Fruit fly (Drosophila melanogaster): ENCODE results near the gene pigs.

pigs gene

DNA sequence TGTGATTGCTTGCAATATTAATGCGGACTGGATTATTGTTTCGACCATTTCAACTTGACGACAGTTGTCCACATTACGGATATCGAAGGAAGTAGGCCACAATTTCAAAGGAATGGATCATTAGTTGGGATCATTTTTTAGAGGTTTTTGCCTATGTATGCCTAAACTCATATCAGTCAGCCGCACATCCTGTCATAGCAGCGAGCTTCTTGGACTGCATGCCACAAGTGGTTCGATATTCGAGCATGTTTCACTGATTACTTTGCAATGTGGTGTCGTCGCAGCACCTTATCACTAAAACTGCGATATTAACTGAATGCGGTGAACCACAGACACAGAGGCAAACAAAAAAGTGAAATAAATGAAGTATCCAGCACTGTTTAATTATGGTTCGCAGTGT is 64.1 kb downstream of the pigs start:
- TF ChIP-seq CG34367 (tag; optimal IDR thresholded peaks at IDR 0.05) (no peak), gl (tag; optimal IDR thresholded peaks at IDR 0.05) (no peak), Ets98B (GFP tag; IDR thresholded peaks at IDR 0.05) (no peak)

DNA sequence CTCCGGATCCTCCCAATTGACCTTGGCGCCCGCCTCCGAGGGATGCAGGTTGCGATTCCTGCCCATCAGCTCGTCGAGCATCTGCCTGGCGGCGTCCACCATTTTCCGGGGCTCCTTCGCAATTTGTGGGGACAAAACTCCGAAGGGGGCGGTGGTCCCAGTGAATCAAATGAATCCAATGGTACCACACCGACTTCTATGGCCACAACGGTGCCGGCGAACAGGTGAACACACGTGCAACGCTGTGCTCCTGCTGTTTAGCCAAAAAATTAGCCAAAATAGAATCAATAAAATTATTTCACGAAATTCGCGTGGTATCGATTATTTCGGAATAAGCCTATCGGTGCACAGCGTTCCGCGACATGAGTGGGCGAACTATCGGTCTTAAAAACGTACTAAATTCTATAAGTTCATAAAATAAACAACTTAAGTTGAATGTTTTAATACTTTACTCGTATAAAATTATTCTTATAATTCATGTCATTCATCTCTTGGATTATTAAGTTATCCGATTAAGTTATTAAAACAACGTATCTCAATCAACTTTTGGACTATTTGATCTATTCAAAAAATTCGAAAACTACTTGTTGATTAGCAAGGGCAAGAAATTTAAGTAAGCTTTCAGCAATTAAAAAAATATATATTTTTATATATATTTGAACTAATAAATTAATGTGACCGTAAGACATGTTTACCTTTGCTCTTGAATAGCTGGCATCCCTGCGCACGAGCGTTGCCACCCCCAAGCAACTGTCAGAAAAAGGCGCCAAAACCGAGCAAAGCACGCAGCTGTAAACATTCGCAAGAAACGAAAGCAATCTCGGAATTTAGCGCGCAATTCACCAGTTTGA is 74.0 kb downstream of the pigs start, which contains the start of the genes CG3198 and Mcm6:
Gene CG3198 (minus strand): TSS at position 337 of the 851 bp plus-strand sequence.
Gene Mcm6 (plus strand): TSS at position 751 of the 851 bp plus-strand sequence.
- TF ChIP-seq Pif1B (GFP tag; optimal IDR thresholded peaks at IDR 0.05) = no peak
- 0 out of 3 replicates have a peak, but pooled peaks have one; percentile 16 for TF ChIP-seq CG4496 (GFP tag; IDR thresholded peaks at IDR 0.05)
- TF ChIP-seq CG34367 (tag; optimal IDR thresholded peaks at IDR 0.05) = no peak

DNA sequence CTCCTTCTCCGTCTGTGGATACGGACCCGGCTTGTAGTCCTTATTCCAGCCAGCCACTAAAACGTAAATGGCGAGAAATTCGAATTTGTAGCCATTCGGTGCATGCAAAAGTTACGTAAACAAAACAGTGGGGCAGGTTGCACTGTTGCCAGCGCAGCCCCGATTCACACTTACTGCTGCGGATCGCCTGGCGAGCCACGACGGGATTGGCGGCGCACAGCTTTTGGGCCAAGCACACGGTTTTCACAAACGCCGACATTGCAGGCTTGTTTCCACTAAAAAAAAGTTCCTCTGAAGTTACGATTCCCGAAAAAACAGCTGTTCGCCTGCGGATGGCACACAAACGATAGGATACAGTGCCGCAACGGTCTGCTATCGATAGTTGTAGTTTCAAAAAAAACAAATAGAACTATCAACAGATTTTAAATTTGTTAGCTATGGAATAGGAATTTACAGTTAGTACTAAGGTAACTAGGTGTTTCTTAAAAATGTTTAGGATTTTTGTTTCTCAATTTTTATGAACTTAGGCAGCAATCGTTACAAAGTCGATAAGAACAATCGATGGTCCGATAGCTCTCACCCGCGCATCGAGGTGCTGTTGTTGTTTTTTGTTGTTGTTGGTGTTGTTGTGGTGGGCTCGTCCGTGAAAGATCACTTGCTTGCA is 78.1 kb downstream of the pigs start, which contains the start of gene Fum1:
Gene Fum1 (plus strand): TSS at position 599 of the 664 bp plus-strand sequence.
- no peak for TF ChIP-seq CG8301 (tag; optimal IDR thresholded peaks at IDR 0.05)
- TF ChIP-seq CG12605 (GFP tag; IDR thresholded peaks at IDR 0.05) = no peak
- TF ChIP-seq D1 (tag; optimal IDR thresholded peaks at IDR 0.05) = no peak
- TF ChIP-seq CG14655 (GFP tag; optimal IDR thresholded peaks at IDR 0.05) = no peak
- TF ChIP-seq CG8159 (tag; optimal IDR thresholded peaks at IDR 0.05) = no peak
- TF ChIP-seq fd96Ca (GFP tag; IDR thresholded peaks at IDR 0.05) = no peak
- TF ChIP-seq CG13204 (GFP tag; optimal IDR thresholded peaks at IDR 0.05) = no peak
- TF ChIP-seq CG4496 (GFP tag; IDR thresholded peaks at IDR 0.05) = no peak
- TF ChIP-seq CG34367 (tag; optimal IDR thresholded peaks at IDR 0.05) = no peak
- TF ChIP-seq CG17806 (tag; optimal IDR thresholded peaks at IDR 0.05) = no peak

DNA sequence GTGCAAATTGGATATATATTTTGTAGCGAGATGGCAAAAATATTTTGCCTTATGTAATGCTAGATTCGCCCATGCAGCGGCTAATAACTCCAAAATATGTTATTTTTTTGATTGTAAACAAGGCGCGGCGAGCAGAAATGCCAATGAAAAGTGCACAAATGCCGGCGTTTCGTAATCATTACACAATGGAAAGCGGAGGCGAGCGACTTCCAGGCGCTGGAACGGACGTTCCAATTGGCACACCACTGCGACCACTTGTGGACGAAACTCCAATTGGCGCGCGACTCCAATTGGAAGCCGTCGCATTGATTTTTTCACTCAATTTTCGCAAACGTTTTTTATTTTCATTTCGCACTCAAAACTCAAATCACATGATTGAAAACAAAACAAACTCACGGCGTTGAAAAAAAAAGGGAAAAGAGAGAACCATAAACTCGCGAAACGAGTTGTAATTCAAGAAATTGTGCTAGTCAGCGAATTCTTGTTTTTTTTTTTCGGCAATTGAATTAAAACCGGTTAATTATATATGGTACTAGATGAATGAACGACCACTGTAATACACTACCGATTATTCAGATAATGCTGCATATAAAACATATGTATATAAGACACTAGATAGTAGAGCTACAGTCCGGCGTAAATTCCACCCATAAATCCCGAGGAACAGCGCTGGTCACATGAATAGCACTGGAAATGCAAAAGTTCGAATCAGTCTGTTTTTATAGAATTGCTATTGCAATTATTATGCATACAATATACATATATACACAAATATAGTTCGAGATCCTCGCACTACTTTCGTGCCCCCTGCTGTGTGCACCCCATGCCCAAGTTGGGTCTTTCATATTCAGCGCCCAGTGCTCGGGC is 79.0 kb downstream of the pigs start, which contains the start of gene ND-ASHI:
Gene ND-ASHI (minus strand): TSS at position 484 of the 867 bp plus-strand sequence.
- TF ChIP-seq EcR (GFP tag; optimal IDR thresholded peaks at IDR 0.05) (peak; percentile 61), fd96Ca (GFP tag; IDR thresholded peaks at IDR 0.05) (peak; percentile 98), CG17806 (tag; optimal IDR thresholded peaks at IDR 0.05) (peak; percentile 95), CG14655 (GFP tag; optimal IDR thresholded peaks at IDR 0.05) (peak; percentile 97), Snoo (tag; optimal IDR thresholded peaks at IDR 0.05) (peak; percentile 96), CG34367 (tag; optimal IDR thresholded peaks at IDR 0.05) (peak; percentile 97), CG32121 (GFP tag; IDR thresholded peaks at IDR 0.05) (peak; percentile 97), rn (GFP tag; IDR thresholded peaks at IDR 0.05) (peak; percentile 92), CG4496 (GFP tag; IDR thresholded peaks at IDR 0.05) (peak; percentile 99), CG12605 (GFP tag; IDR thresholded peaks at IDR 0.05) (peak; percentile 97), Ets98B (GFP tag; IDR thresholded peaks at IDR 0.05) (peak; percentile 98), D1 (tag; optimal IDR thresholded peaks at IDR 0.05) (no peak), CG9948 (tag; optimal IDR thresholded peaks at IDR 0.05) (peak; percentile 95), Pif1A (GFP tag; optimal IDR thresholded peaks at IDR 0.05) (peak; percentile 97), gl (tag; optimal IDR thresholded peaks at IDR 0.05) (peak; percentile 92), Pif1B (GFP tag; optimal IDR thresholded peaks at IDR 0.05) (peak; percentile 96), CG8159 (tag; optimal IDR thresholded peaks at IDR 0.05) (peak; percentile 96), CG15710 (tag; optimal IDR thresholded peaks at IDR 0.05) (peak; percentile 97), CG8301 (tag; optimal IDR thresholded peaks at IDR 0.05) (peak; percentile 97), CG13204 (GFP tag; optimal IDR thresholded peaks at IDR 0.05) (peak; percentile 93), CG10348 (GFP tag; IDR thresholded peaks at IDR 0.05) (peak; percentile 89)

DNA sequence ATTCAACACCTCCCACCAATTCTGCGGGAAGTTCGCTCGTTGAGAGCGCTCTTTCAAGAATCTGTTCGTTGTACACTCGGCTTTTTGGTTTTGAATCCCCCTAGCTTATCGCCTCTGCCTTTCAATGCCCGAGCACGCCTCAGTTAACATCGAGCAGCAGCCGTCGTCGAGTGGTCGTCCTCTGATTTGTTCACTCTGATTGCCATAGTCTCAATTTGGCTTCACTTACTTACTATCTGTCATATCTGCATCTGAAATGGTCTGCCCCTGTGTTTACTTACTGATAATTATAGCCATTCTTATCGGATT is 79.6 kb downstream of the pigs start:
- TF ChIP-seq EcR (GFP tag; optimal IDR thresholded peaks at IDR 0.05) = peak; percentile 43
- no peak for TF ChIP-seq CG32121 (GFP tag; IDR thresholded peaks at IDR 0.05)
- no peak for TF ChIP-seq CG15710 (tag; optimal IDR thresholded peaks at IDR 0.05)
- no peak for TF ChIP-seq CG17806 (tag; optimal IDR thresholded peaks at IDR 0.05)
- no peak for TF ChIP-seq CG12605 (GFP tag; IDR thresholded peaks at IDR 0.05)
- TF ChIP-seq CG8159 (tag; optimal IDR thresholded peaks at IDR 0.05) = no peak

DNA sequence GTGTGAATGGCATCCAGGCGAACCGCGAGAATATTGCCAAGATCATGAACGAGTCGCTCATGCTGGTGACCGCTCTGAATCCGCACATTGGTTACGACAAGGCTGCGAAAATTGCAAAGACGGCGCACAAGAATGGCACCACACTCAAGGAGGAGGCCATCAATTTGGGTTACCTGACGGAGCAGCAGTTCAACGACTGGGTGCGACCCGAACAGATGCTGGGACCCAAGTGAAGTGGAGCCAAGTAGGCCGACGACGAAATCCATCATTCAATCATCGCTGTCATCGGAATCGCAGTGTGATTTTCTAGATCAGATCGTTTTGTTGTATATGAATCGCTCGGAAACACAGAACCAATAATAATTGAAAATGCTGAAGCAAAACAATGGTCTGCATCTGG is 81.6 kb downstream of the pigs start, which contains the start of gene Fum2:
Gene Fum2 (plus strand): TSS at position 301 of the 400 bp plus-strand sequence.
- TF ChIP-seq CG8159 (tag; optimal IDR thresholded peaks at IDR 0.05) (no peak), CG14655 (GFP tag; optimal IDR thresholded peaks at IDR 0.05) (no peak), CG8301 (tag; optimal IDR thresholded peaks at IDR 0.05) (no peak), fd96Ca (GFP tag; IDR thresholded peaks at IDR 0.05) (no peak), CG9948 (tag; optimal IDR thresholded peaks at IDR 0.05) (no peak), gl (tag; optimal IDR thresholded peaks at IDR 0.05) (no peak)
